Fruit fly (Drosophila melanogaster): Measurements from ENCODE around the gene CG13065.

Gene CG13065

dm6 chr3L:16305820-16306650 is 28.8 kb downstream of the CG13065 start, which contains the start of the genes CG13043 and CG13063 (continued):
- TF ChIP-seq CG7839 (tag; optimal IDR thresholded peaks at IDR 0.05) (peak; percentile 26), Mes4 (GFP tag; optimal IDR thresholded peaks at IDR 0.05) (no peak), CG3726 (GFP tag; IDR thresholded peaks at IDR 0.05) (no peak), gcm (GFP tag; optimal IDR thresholded peaks at IDR 0.05) (no peak), insv (GFP tag; optimal IDR thresholded peaks at IDR 0.05) (no peak), NC2α (GFP tag; optimal IDR thresholded peaks at IDR 0.05) (no peak), CG6654 (GFP tag; optimal IDR thresholded peaks at IDR 0.05) (no peak), Eip74EF (GFP tag; optimal IDR thresholded peaks at IDR 0.05) (peak in 1 of 2 experiments; percentile 5), kah (GFP tag; optimal IDR thresholded peaks at IDR 0.05) (no peak), HmgD (GFP tag; optimal IDR thresholded peaks at IDR 0.05) (no peak), CoRest (tag; optimal IDR thresholded peaks at IDR 0.05) (peak; percentile 7), h (optimal IDR thresholded peaks at IDR 0.05) (no peak), CG9817 (tag; optimal IDR thresholded peaks at IDR 0.05) (no peak), twi (tag; optimal IDR thresholded peaks at IDR 0.05) (no peak), CG13424 (tag; optimal IDR thresholded peaks at IDR 0.05) (peak; percentile 34), zfh2 (GFP tag; optimal IDR thresholded peaks at IDR 0.05) (no peak), CG7271 (tag; optimal IDR thresholded peaks at IDR 0.05) (no peak), tap (tag; optimal IDR thresholded peaks at IDR 0.05) (peak; percentile 22), pita (GFP tag; optimal IDR thresholded peaks at IDR 0.05) (no peak), CG14710 (tag; optimal IDR thresholded peaks at IDR 0.05) (no peak), CG1024 (GFP tag; IDR thresholded peaks at IDR 0.05) (no peak), Xrp1 (GFP tag; IDR thresholded peaks at IDR 0.05) (no peak), Spps (tag; optimal IDR thresholded peaks at IDR 0.05) (no peak), dmrt99B (tag; optimal IDR thresholded peaks at IDR 0.05) (peak; percentile 2), esg (GFP tag; conservative IDR thresholded peaks at IDR 0.05) (no peak), nmo (GFP tag; optimal IDR thresholded peaks at IDR 0.05) (peak; percentile 10), cwo (GFP tag; optimal IDR thresholded peaks at IDR 0.05) (no peak), Drgx (GFP tag; IDR thresholded peaks at IDR 0.05) (no peak), Poxn (GFP tag; IDR thresholded peaks at IDR 0.05) (no peak), CG9876 (GFP tag; optimal IDR thresholded peaks at IDR 0.05) (no peak), NK7.1 (GFP tag; optimal IDR thresholded peaks at IDR 0.05) (no peak), CG4730 (GFP tag; IDR thresholded peaks at IDR 0.05) (no peak), CG2678 (tag; optimal IDR thresholded peaks at IDR 0.05) (peak; percentile 42), H2.0 (GFP tag; IDR thresholded peaks at IDR 0.05) (0 out of 2 replicates have a peak, but pooled peaks have one; percentile 17), CG8388 (GFP tag; optimal IDR thresholded peaks at IDR 0.05) (no peak), PHDP (tag; optimal IDR thresholded peaks at IDR 0.05) (peak; percentile 3), Deaf1 (tag; optimal IDR thresholded peaks at IDR 0.05) (peak; percentile 18), CG13123 (GFP tag; optimal IDR thresholded peaks at IDR 0.05) (no peak), CG14014 (GFP tag; IDR thresholded peaks at IDR 0.05) (no peak), E2f1 (GFP tag; IDR thresholded peaks at IDR 0.05) (no peak), CG15514 (GFP tag; optimal IDR thresholded peaks at IDR 0.05) (no peak), Sox102F (GFP tag; optimal IDR thresholded peaks at IDR 0.05) (peak; percentile 35), CG6683 (GFP tag; optimal IDR thresholded peaks at IDR 0.05) (no peak), Taf1 (GFP tag; IDR thresholded peaks at IDR 0.05) (no peak), Nf-YC (tag; optimal IDR thresholded peaks at IDR 0.05) (no peak), Atf6 (GFP tag; IDR thresholded peaks at IDR 0.05) (peak; percentile 15; the same call in 1 of the 2 replicates), lov (optimal IDR thresholded peaks at IDR 0.05) (no peak), lov (GFP tag; IDR thresholded peaks at IDR 0.05) (no peak), CG4282 (GFP tag; optimal IDR thresholded peaks at IDR 0.05) (no peak), otp (GFP tag; IDR thresholded peaks at IDR 0.05) (no peak)
